Worm (Caenorhabditis elegans): ENCODE measurements around the gene R04A9.7.
A peak's percentile ranks its signal among the peaks of the same experiment; 100 is the strongest.

The R04A9.7 gene

ce11 chrX:431596-431995, 36.9 kb upstream of the R04A9.7 start:
- TF ChIP-seq ceh-43 (GFP tag; optimal IDR thresholded peaks at IDR 0.05): no peak
- TF ChIP-seq lin-13 (tag; optimal IDR thresholded peaks at IDR 0.05): no peak
- TF ChIP-seq pha-4 (tag; optimal IDR thresholded peaks at IDR 0.05): peak; percentile 29
- TF ChIP-seq sem-2 (GFP tag; optimal IDR thresholded peaks at IDR 0.05): no peak
- no peak for TF ChIP-seq tbx-8 (GFP tag; optimal IDR thresholded peaks at IDR 0.05)
- peak; percentile 35 for TF ChIP-seq lsy-2 (tag; optimal IDR thresholded peaks at IDR 0.05)
- TF ChIP-seq ceh-39 (tag; optimal IDR thresholded peaks at IDR 0.05): no peak
- no peak for TF ChIP-seq nhr-76 (tag; optimal IDR thresholded peaks at IDR 0.05)
- TF ChIP-seq cnd-1 (tag; optimal IDR thresholded peaks at IDR 0.05): no peak
- TF ChIP-seq ham-2 (GFP tag; optimal IDR thresholded peaks at IDR 0.05): peak; percentile 13

DNA sequence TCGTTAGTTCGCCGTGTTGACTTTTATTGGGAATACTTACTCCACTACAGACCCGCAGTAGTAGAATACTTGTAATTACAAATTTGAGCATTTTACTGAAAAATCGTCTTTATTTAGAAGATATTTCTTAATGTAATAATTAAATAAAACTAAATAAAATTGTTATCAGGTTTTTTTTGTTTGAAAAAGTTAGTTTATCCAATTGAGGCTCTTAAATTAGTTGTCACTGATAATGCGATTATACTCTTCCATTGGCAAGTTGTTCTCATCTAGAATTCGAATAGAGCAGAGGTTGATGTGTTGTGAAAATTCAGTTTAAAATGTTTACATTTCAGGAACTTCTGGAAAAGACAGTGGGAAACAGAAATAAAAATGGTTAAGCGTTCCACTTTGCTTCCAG, 30.8 kb upstream of the R04A9.7 start, which contains the start of gene ZK1193.2:
ZK1193.2 (minus strand) TSS at position 101 of the 400 bp plus-strand sequence.
- TF ChIP-seq hlh-1 (tag; optimal IDR thresholded peaks at IDR 0.05) (no peak), M03D4.4 (tag; optimal IDR thresholded peaks at IDR 0.05) (no peak), nhr-28 (tag; optimal IDR thresholded peaks at IDR 0.05) (no peak), cnd-1 (tag; optimal IDR thresholded peaks at IDR 0.05) (no peak), nhr-12 (tag; optimal IDR thresholded peaks at IDR 0.05) (no peak), unc-39 (tag; optimal IDR thresholded peaks at IDR 0.05) (no peak), nhr-237 (tag; optimal IDR thresholded peaks at IDR 0.05) (no peak), nhr-2 (tag; optimal IDR thresholded peaks at IDR 0.05) (no peak), lin-13 (tag; optimal IDR thresholded peaks at IDR 0.05) (no peak), pha-4 (tag; optimal IDR thresholded peaks at IDR 0.05) (no peak), mab-5 (tag; optimal IDR thresholded peaks at IDR 0.05) (no peak), ceh-83 (GFP tag; optimal IDR thresholded peaks at IDR 0.05) (no peak), sptf-1 (tag; optimal IDR thresholded peaks at IDR 0.05) (no peak), mep-1 (tag; optimal IDR thresholded peaks at IDR 0.05) (no peak), sem-2 (GFP tag; optimal IDR thresholded peaks at IDR 0.05) (no peak), bed-3 (GFP tag; optimal IDR thresholded peaks at IDR 0.05) (no peak), ceh-43 (GFP tag; optimal IDR thresholded peaks at IDR 0.05) (no peak), unc-120 (tag; optimal IDR thresholded peaks at IDR 0.05; ENCODE audit: poor library complexity, severe bottlenecking) (no peak)

DNA sequence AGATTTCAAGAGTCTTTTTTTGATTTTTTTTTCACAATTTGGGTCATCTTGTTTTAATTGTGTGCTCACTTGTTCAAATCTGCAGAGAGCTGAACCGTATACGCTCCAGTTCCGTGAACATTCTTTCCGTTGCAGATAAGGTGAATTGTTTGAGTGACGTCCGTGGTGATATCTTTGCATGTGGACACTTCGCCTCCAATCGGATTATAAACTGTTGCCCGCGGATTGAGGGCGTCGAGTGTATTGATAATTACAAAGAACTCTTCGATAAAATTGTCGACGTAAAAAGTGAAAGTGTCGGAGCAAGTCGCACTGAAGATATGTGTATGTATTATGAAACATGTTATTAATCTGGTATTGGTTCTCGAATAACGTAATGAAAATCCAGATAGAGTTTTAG, 29.1 kb upstream of the R04A9.7 start:
- TF ChIP-seq lin-13 (tag; optimal IDR thresholded peaks at IDR 0.05): no peak
- no peak for TF ChIP-seq drap-1 (GFP tag; optimal IDR thresholded peaks at IDR 0.05)
- no peak for TF ChIP-seq ceh-43 (GFP tag; optimal IDR thresholded peaks at IDR 0.05)
- TF ChIP-seq snpc-4 (tag; optimal IDR thresholded peaks at IDR 0.05): no peak
- no peak for TF ChIP-seq ces-1 (GFP tag; optimal IDR thresholded peaks at IDR 0.05)
- no peak for TF ChIP-seq elt-1 (tag; optimal IDR thresholded peaks at IDR 0.05; ENCODE audit: borderline replicate concordance, insufficient read depth)
- TF ChIP-seq sptf-1 (tag; optimal IDR thresholded peaks at IDR 0.05): no peak
- TF ChIP-seq blmp-1 (tag; optimal IDR thresholded peaks at IDR 0.05): no peak
- TF ChIP-seq mls-2 (tag; optimal IDR thresholded peaks at IDR 0.05): no peak
- no peak for TF ChIP-seq cnd-1 (tag; optimal IDR thresholded peaks at IDR 0.05)
- no peak for TF ChIP-seq nhr-12 (tag; optimal IDR thresholded peaks at IDR 0.05)
- no peak for TF ChIP-seq flh-1 (GFP tag; optimal IDR thresholded peaks at IDR 0.05)
- no peak for TF ChIP-seq unc-120 (tag; optimal IDR thresholded peaks at IDR 0.05; ENCODE audit: poor library complexity, severe bottlenecking)
- TF ChIP-seq hlh-1 (tag; optimal IDR thresholded peaks at IDR 0.05): no peak
- TF ChIP-seq nhr-76 (tag; optimal IDR thresholded peaks at IDR 0.05): no peak
- TF ChIP-seq nhr-237 (tag; optimal IDR thresholded peaks at IDR 0.05): no peak
- no peak for TF ChIP-seq ceh-39 (tag; optimal IDR thresholded peaks at IDR 0.05)
- TF ChIP-seq ceh-83 (GFP tag; optimal IDR thresholded peaks at IDR 0.05): no peak

- no peak for TF ChIP-seq tbx-8 (GFP tag; optimal IDR thresholded peaks at IDR 0.05)
- no peak for TF ChIP-seq sptf-1 (tag; optimal IDR thresholded peaks at IDR 0.05)
Observed at ce11 chrX:421785-422657, 27.3 kb upstream of the R04A9.7 start.

ce11 chrX:421407-421784, 26.7 kb upstream of the R04A9.7 start, which contains the start of gene col-19:
TSS of gene col-19 (plus strand) at chrX:421707.
- TF ChIP-seq unc-62 (GFP tag; optimal IDR thresholded peaks at IDR 0.05) (no peak), mab-5 (tag; optimal IDR thresholded peaks at IDR 0.05) (no peak), nhr-28 (tag; optimal IDR thresholded peaks at IDR 0.05) (no peak), tbx-8 (GFP tag; optimal IDR thresholded peaks at IDR 0.05) (no peak), elt-3 (tag; optimal IDR thresholded peaks at IDR 0.05) (no peak), lin-32 (GFP tag; optimal IDR thresholded peaks at IDR 0.05) (no peak), hlh-1 (tag; optimal IDR thresholded peaks at IDR 0.05) (no peak), unc-39 (tag; optimal IDR thresholded peaks at IDR 0.05) (no peak), ces-1 (GFP tag; optimal IDR thresholded peaks at IDR 0.05) (no peak), sptf-1 (tag; optimal IDR thresholded peaks at IDR 0.05) (no peak), snpc-4 (tag; optimal IDR thresholded peaks at IDR 0.05) (no peak), nhr-76 (tag; optimal IDR thresholded peaks at IDR 0.05) (no peak), nhr-2 (tag; optimal IDR thresholded peaks at IDR 0.05) (no peak), mls-2 (tag; optimal IDR thresholded peaks at IDR 0.05) (no peak), unc-120 (tag; optimal IDR thresholded peaks at IDR 0.05; ENCODE audit: poor library complexity, severe bottlenecking) (no peak)

All from whole organism, mixed stage, embryonic.